Worm (Caenorhabditis elegans) whole organism, late embryonic: Measurements from ENCODE around the gene col-37.

ENCODE experiments used
- C08G9.2 ChIP-seq: sonication (generic microtip); optimal IDR thresholded peaks from 2 replicates; lab custom pipeline; 2016; ENCODE audit warnings: mild to moderate bottlenecking, missing genetic modification characterization, moderate library complexity, missing compliant biosample characterization
- C38D4.7 ChIP-seq: fragments of 200-800 bp; sonication (Bioruptor generic); optimal IDR thresholded peaks from 2 replicates; lab custom pipeline; 2018; ENCODE audit warnings: mild to moderate bottlenecking, missing genetic modification characterization, moderate library complexity, missing compliant biosample characterization
- K09A11.1 ChIP-seq: sonication (generic microtip); optimal IDR thresholded peaks from 2 replicates; lab custom pipeline; 2017; ENCODE audit warnings: antibody characterized with exemption, mild to moderate bottlenecking, missing genetic modification characterization, missing compliant biosample characterization; ENCODE audit not compliant: insufficient read depth
- ceh-18 ChIP-seq: sonication (generic microtip); optimal IDR thresholded peaks from 2 replicates; lab custom pipeline; 2016; ENCODE audit warnings: missing genetic modification characterization, missing compliant biosample characterization
- ceh-19 ChIP-seq: fragments of 200-800 bp; sonication (Bioruptor generic); optimal IDR thresholded peaks from 2 replicates; lab custom pipeline; 2018; ENCODE audit warnings: mild to moderate bottlenecking, missing genetic modification characterization, missing compliant biosample characterization
- ceh-2 ChIP-seq: sonication (generic microtip); optimal IDR thresholded peaks from 2 replicates; lab custom pipeline; 2016; ENCODE audit warnings: missing genotype, missing genetic modification characterization, missing compliant biosample characterization
- ceh-22 ChIP-seq: sonication (generic microtip); optimal IDR thresholded peaks from 2 replicates; lab custom pipeline; 2017; ENCODE audit warnings: missing biosample characterization, missing genetic modification characterization
- ceh-31 ChIP-seq: sonication (generic microtip); optimal IDR thresholded peaks from 2 replicates; lab custom pipeline; 2016; ENCODE audit warnings: missing genetic modification characterization, missing compliant biosample characterization
- ceh-34 ChIP-seq: sonication (generic microtip); optimal IDR thresholded peaks from 2 replicates; lab custom pipeline; 2016; ENCODE audit warnings: mild to moderate bottlenecking, missing genetic modification characterization, missing compliant biosample characterization
- ceh-45 ChIP-seq: fragments of 200-800 bp; sonication (Bioruptor generic); IDR thresholded peaks from 2 replicates; pipeline ENCODE4 v1.3.6; 2022; ENCODE audit warnings: missing genetic modification reagents, missing genetic modification characterization, missing compliant biosample characterization
- ceh-9 ChIP-seq: sonication (generic microtip); optimal IDR thresholded peaks from 2 replicates; lab custom pipeline; 2016; ENCODE audit warnings: mild to moderate bottlenecking, missing genetic modification characterization, inconsistent platforms, missing compliant biosample characterization
- dve-1 ChIP-seq: sonication (generic microtip); optimal IDR thresholded peaks from 2 replicates; lab custom pipeline; 2017; ENCODE audit warnings: antibody characterized with exemption, mild to moderate bottlenecking, missing genetic modification characterization, missing compliant biosample characterization
- elt-2 ChIP-seq: sonication (generic microtip); optimal IDR thresholded peaks from 2 replicates; lab custom pipeline; 2016; ENCODE audit warnings: missing genetic modification reagents, missing genetic modification characterization, missing compliant biosample characterization
- eyg-1 ChIP-seq: sonication (generic microtip); optimal IDR thresholded peaks from 2 replicates; lab custom pipeline; 2016; ENCODE audit warnings: missing genotype, missing genetic modification characterization, missing compliant biosample characterization
- fkh-6 ChIP-seq: sonication (generic microtip); optimal IDR thresholded peaks from 2 replicates; lab custom pipeline; 2016; ENCODE audit warnings: missing genetic modification characterization, missing compliant biosample characterization
- hlh-15 ChIP-seq: sonication (generic microtip); optimal IDR thresholded peaks from 2 replicates; lab custom pipeline; 2016; ENCODE audit warnings: missing genetic modification characterization, missing compliant biosample characterization
- hlh-30 ChIP-seq: sonication (generic microtip); optimal IDR thresholded peaks from 2 replicates; lab custom pipeline; 2017; ENCODE audit warnings: antibody characterized with exemption, missing genetic modification characterization, missing compliant biosample characterization; ENCODE audit not compliant: insufficient read depth
- hlh-6 ChIP-seq: sonication (generic microtip); optimal IDR thresholded peaks from 2 replicates; lab custom pipeline; 2016; ENCODE audit warnings: missing genotype, missing genetic modification characterization, missing compliant biosample characterization
- hlh-8 ChIP-seq: sonication (generic microtip); optimal IDR thresholded peaks from 2 replicates; lab custom pipeline; 2016; ENCODE audit warnings: missing genotype, missing genetic modification characterization, missing compliant biosample characterization
- lim-6 ChIP-seq: sonication (generic microtip); optimal IDR thresholded peaks from 2 replicates; lab custom pipeline; 2016; ENCODE audit warnings: missing genetic modification characterization, missing compliant biosample characterization
- lin-11 ChIP-seq: fragments of 200-800 bp; sonication (Bioruptor generic); optimal IDR thresholded peaks from 2 replicates; lab custom pipeline; 2018; ENCODE audit warnings: mild to moderate bottlenecking, missing genetic modification characterization, missing compliant biosample characterization
- npax-4 ChIP-seq: sonication (generic microtip); optimal IDR thresholded peaks from 2 replicates; lab custom pipeline; 2016; ENCODE audit warnings: missing genetic modification characterization, missing compliant biosample characterization
- pat-9 ChIP-seq: fragments of 200-800 bp; sonication (Bioruptor generic); optimal IDR thresholded peaks from 2 replicates; lab custom pipeline; 2018; ENCODE audit warnings: mild to moderate bottlenecking, missing genetic modification characterization, moderate library complexity, missing compliant biosample characterization
- pha-2 ChIP-seq: sonication (generic microtip); optimal IDR thresholded peaks from 2 replicates; lab custom pipeline; 2017; ENCODE audit warnings: mild to moderate bottlenecking, missing genetic modification characterization, missing compliant biosample characterization
- pqm-1 ChIP-seq: sonication (generic microtip); optimal IDR thresholded peaks from 2 replicates; lab custom pipeline; 2016; ENCODE audit warnings: missing genetic modification characterization, missing compliant biosample characterization
- pros-1 ChIP-seq: fragments of 150-350 bp; optimal IDR thresholded peaks from 2 replicates; lab custom pipeline; 2014; ENCODE audit warnings: missing biosample characterization, missing genetic modification reagents, missing genetic modification characterization
- ref-2 ChIP-seq: sonication (generic microtip); optimal IDR thresholded peaks from 2 replicates; lab custom pipeline; 2016; ENCODE audit warnings: missing genetic modification characterization, missing compliant biosample characterization
- rnt-1 ChIP-seq: sonication (generic microtip); optimal IDR thresholded peaks from 2 replicates; lab custom pipeline; 2016; ENCODE audit warnings: missing genetic modification characterization, missing compliant biosample characterization
- sox-2 ChIP-seq: fragments of 200-800 bp; sonication (Bioruptor generic); IDR thresholded peaks from 2 replicates; pipeline ENCODE4 v1.3.6; 2022; ENCODE audit warnings: missing genetic modification reagents, missing genetic modification characterization, missing compliant biosample characterization
- unc-42 ChIP-seq: sonication (generic microtip); optimal IDR thresholded peaks from 2 replicates; lab custom pipeline; 2016; ENCODE audit warnings: missing genotype, missing genetic modification characterization, missing compliant biosample characterization
- zip-5 ChIP-seq: sonication (generic microtip); optimal IDR thresholded peaks from 2 replicates; lab custom pipeline; 2016; ENCODE audit warnings: missing genetic modification characterization, missing compliant biosample characterization
- ztf-16 ChIP-seq: sonication (generic microtip); optimal IDR thresholded peaks from 2 replicates; lab custom pipeline; 2017; ENCODE audit warnings: missing genetic modification characterization, missing compliant biosample characterization

Gene col-37

DNA sequence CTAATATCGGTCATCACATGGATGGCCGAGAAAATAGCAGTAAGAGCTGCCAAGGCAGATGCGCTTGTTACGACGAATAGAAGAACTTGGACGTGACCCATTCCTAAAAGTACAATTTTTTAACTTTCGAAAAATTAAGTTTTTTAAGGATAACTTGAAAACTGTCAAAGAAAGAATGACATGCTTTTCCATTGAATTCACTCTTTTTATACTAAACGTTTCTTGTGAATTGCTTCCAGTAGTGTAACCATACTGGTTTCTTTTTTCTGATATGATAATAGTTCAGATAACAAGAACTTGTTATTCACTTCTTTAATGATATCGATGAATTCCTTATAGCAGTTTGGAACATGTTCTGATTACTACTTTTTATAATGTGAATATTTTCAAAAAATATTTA is at the start of gene col-37:
col-37 (minus strand) TSS at position 101 of the 400 bp plus-strand sequence.
- TF ChIP-seq hlh-30 (tag; lab: Kevin White, UChicago): no peak
- TF ChIP-seq ceh-45 (GFP tag; lab: Robert Waterston, UW): no peak
- no peak for TF ChIP-seq sox-2 (GFP tag; lab: Robert Waterston, UW)
- TF ChIP-seq fkh-6 (tag; lab: Kevin White, UChicago): no peak
- TF ChIP-seq ref-2 (tag; lab: Kevin White, UChicago): no peak
- TF ChIP-seq ceh-34: no peak
- no peak for TF ChIP-seq hlh-15 (tag; lab: Kevin White, UChicago)
- no peak for TF ChIP-seq ceh-19
- TF ChIP-seq K09A11.1: no peak
- TF ChIP-seq ceh-2 (tag; lab: Kevin White, UChicago): no peak
- TF ChIP-seq dve-1: no peak
- no peak for TF ChIP-seq lim-6 (tag; lab: Kevin White, UChicago)
- no peak for TF ChIP-seq ceh-22 (tag; lab: Kevin White, UChicago)
- TF ChIP-seq pha-2 (tag; lab: Kevin White, UChicago): no peak
- TF ChIP-seq rnt-1 (tag; lab: Kevin White, UChicago): no peak
- no peak for TF ChIP-seq ceh-9 (tag; lab: Kevin White, UChicago)
- TF ChIP-seq npax-4: no peak

DNA sequence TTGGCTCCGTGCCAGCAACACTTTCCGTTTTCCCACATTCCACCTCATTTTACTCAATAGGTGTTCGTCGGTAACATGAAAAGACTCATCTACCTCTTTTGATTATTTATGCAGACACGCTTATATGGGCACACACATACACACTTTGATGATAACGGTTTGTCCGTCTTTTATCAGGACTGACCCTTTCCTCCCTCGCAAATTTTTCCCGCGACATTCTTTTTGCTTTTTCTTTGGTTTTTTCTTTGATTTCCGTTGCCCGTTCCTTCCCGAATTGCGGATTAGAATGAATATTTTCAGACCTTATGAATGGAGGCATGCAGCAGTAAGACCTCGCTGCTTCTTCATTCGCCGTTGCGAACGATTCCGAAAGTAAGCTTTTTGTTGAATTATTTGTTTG is 45.5 kb upstream of the col-37 start, which contains the start of gene vab-8:
vab-8 (plus strand) TSS at position 301 of the 400 bp plus-strand sequence.
- no peak for TF ChIP-seq dve-1
- no peak for TF ChIP-seq K09A11.1
- no peak for TF ChIP-seq hlh-8 (tag; lab: Kevin White, UChicago)
- peak; percentile 26 for TF ChIP-seq elt-2 (tag; lab: Kevin White, UChicago)
- no peak for TF ChIP-seq lin-11
- no peak for TF ChIP-seq eyg-1 (tag; lab: Kevin White, UChicago)
- TF ChIP-seq zip-5 (tag; lab: Kevin White, UChicago): no peak

DNA sequence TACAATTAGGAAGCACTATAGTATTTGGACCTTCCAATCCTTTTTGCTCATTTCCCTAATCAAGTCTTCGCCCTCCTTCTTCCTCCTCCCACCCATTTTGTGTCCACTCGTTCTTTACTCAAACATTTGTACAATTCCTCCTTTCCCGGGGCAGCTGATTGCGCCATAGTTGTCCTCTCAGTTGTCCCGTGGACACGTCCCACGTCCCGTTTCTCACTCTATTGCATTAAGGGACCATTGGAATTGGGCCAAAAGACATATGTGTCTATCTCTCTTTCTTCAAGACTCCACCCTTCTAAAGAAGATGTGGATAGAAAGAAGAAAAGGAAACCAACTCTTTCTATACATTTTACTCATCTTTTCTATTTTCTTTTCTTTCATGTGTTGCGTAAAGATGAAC is 43.5 kb upstream of the col-37 start:
- peak; percentile 65 for TF ChIP-seq ceh-31
- TF ChIP-seq unc-42 (tag; lab: Kevin White, UChicago): peak; percentile 95
- no peak for TF ChIP-seq hlh-6 (tag; lab: Kevin White, UChicago)
- no peak for TF ChIP-seq ztf-16
- no peak for TF ChIP-seq elt-2 (tag; lab: Kevin White, UChicago)

DNA sequence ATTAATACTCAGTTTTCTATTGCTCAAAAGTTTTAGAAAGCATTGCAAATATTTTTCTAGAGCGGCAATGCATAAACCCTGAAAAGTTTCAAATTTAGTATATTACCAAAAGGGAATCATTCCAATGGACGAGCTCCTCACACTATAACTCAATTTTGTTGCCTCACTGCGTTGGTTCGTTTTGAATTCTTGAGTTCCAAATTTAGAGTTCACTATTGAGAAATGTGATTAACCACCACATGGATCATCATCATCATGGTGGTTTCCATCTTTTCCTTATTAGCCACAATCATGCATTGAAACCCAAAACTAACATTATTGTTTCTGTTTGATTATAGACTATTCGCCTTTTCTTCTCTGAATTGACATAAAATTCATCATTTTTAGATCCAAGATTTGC is 42.4 kb upstream of the col-37 start:
- TF ChIP-seq unc-42 (tag; lab: Kevin White, UChicago) (peak; percentile 87), C08G9.2 (no peak)
- TF ChIP-seq, all 69 proteins: peak for 1

DNA sequence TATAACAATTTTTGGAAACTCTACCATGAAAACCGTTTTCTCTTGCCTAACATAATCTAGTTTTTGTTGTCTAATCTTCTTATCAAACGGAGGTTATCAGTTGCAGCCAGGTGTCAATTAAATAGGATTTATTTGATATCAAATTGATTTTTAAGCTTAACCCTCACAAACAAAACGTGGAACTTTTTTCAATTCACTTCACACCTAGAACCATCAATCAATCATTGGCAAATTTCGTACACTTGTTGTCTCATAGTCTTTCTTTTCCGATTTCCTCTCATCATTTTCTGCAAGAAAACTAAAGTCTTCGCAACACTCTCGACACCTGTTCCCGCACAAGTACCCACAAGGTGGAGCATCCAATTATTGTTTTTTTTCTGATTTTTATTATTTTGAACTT is 41.1 kb upstream of the col-37 start:
- TF ChIP-seq C38D4.7 (GFP tag; lab: Kevin White, UChicago) (no peak), ceh-18 (peak; percentile 19), elt-2 (tag; lab: Kevin White, UChicago) (peak; percentile 13)

DNA sequence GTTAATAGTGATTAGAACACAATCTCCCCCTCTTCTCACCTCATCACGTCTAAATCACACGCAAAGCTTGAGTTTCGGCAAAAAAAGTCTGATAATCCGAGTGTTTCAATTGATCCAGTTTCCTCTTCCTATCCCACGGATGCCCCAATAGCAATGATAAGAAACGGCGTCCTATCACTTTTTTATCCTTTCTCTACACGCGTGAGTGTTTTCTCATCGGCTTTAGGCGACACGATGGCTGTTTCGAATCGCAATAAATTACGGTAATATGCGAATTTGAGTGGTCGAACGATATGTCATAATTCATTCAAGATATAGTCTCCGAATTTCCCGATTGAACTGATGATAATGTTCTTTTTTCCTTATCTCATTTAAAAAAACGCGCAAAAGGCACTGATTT is 31.9 kb upstream of the col-37 start:
- TF ChIP-seq pros-1 (no peak), hlh-30 (tag; lab: Kevin White, UChicago) (no peak), pqm-1 (tag; lab: Kevin White, UChicago) (no peak), pat-9 (tag; lab: Kevin White, UChicago) (no peak)
